Worm (Caenorhabditis elegans): ENCODE data around the gene F53A9.6.

F53A9.6 gene

DNA sequence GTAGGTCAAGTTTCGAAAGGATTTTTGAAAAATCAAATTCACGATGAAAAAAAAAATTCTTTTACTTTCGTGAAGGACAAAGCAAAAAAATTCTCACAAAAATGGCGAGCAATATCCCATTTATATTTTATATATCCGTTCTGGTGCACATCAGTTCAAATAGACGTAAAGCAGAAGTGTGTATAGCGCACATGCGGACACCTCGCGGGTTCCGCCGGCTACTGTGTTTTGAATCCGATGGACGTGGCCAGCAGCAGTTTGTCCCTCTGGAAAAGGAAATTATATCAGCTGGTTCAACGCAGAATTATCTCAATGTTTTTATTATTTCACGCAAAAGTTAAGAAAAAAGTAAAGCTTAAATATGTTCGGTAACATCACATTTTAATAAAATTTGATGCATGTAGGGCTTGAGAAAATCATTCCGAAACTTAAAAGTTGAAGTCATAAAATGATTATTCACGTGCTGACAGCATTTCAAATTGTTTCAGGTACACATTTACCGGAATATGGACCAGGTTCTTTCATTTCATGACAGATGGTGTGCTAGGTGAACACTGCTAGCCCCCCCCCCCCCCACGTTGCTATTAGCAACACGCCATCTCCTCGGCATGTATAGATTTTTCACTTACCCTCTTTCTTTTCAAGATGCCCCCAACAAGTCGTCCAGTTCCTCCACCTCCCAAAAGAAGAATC, 9.8 kb downstream of the F53A9.6 start, which contains the start of gene jbts-14:
Gene jbts-14 (plus strand): TSS at position 643 of the 693 bp plus-strand sequence.
- TF ChIP-seq flt-1 (GFP tag; IDR thresholded peaks at IDR 0.05), result no peak
- no peak for TF ChIP-seq ceh-13 (GFP tag; optimal IDR thresholded peaks at IDR 0.05)
- TF ChIP-seq ama-1 (optimal IDR thresholded peaks at IDR 0.05), result no peak
- no peak for TF ChIP-seq aly-1 (tag; optimal IDR thresholded peaks at IDR 0.05)
- no peak for TF ChIP-seq tbx-11 (GFP tag; IDR thresholded peaks at IDR 0.05)
- TF ChIP-seq ceh-36 (tag; optimal IDR thresholded peaks at IDR 0.05), result no peak
- TF ChIP-seq pes-1 (GFP tag; IDR thresholded peaks at IDR 0.05), result no peak
- TF ChIP-seq tbx-37 (GFP tag; conservative IDR thresholded peaks at IDR 0.05), result no peak

DNA sequence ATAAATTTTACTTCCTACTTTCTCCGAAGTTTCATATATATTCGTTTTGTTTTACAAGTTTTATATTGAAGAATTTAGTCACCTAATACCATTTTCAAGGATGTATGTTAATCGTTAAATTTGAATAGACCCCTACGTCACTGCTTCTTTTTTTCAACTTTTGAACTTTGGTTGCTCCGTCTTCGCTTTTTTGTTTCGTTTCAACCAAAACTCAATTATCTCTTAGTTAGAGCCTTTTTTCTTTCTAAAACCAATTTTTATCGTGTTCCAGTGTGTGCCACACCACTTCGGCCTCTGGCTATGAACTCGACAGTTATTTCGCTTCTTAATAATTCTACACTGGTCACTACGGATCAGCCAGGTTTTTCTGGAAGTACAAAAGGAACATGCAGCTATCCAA, 16.1 kb downstream of the F53A9.6 start, which contains the start of gene frpr-8:
Gene frpr-8 (plus strand): TSS at position 301 of the 400 bp plus-strand sequence.
- TF ChIP-seq hnd-1 (tag; optimal IDR thresholded peaks at IDR 0.05) (no peak), tbx-11 (GFP tag; IDR thresholded peaks at IDR 0.05) (no peak), B0310.2 (tag; optimal IDR thresholded peaks at IDR 0.05) (no peak), tbx-37 (GFP tag; conservative IDR thresholded peaks at IDR 0.05) (no peak), ama-1 (optimal IDR thresholded peaks at IDR 0.05) (no peak), ets-7 (tag; optimal IDR thresholded peaks at IDR 0.05) (no peak), flt-1 (GFP tag; IDR thresholded peaks at IDR 0.05) (no peak), tra-4 (tag; optimal IDR thresholded peaks at IDR 0.05) (no peak), F13C5.2 (tag; optimal IDR thresholded peaks at IDR 0.05) (no peak)

DNA sequence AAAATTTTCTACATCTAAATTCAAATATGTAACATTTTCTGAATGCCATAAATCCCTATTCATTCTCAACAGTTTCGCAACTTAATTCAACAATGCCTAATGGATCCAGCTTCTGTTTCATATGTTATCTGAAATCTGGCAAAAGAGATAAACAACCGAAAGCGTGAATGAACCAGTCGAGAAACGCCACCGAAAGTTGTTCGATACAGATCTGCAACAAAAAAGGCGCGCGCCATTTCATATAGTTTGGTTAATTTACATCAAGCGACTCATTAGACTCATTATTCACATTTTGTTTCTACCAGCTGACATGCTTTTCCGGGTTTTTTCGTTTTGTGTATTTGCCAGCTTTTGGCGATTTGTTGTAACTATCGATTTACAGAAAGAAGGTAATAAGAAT, 32.0 kb downstream of the F53A9.6 start, which contains the start of gene K09E2.1:
Gene K09E2.1 (plus strand): TSS at position 301 of the 400 bp plus-strand sequence.
- no peak for TF ChIP-seq ceh-13 (GFP tag; optimal IDR thresholded peaks at IDR 0.05)
- no peak for TF ChIP-seq hmg-4 (GFP tag; optimal IDR thresholded peaks at IDR 0.05)
- no peak for TF ChIP-seq flt-1 (GFP tag; IDR thresholded peaks at IDR 0.05)
- no peak for TF ChIP-seq pes-1 (GFP tag; IDR thresholded peaks at IDR 0.05)
- no peak for TF ChIP-seq ceh-36 (tag; optimal IDR thresholded peaks at IDR 0.05)
- TF ChIP-seq scrt-1 (GFP tag; IDR thresholded peaks at IDR 0.05), result no peak
- TF ChIP-seq ets-7 (tag; optimal IDR thresholded peaks at IDR 0.05), result no peak
- no peak for TF ChIP-seq aly-1 (tag; optimal IDR thresholded peaks at IDR 0.05)

- no peak for TF ChIP-seq F13C5.2 (tag; optimal IDR thresholded peaks at IDR 0.05)
- TF ChIP-seq aly-1 (tag; optimal IDR thresholded peaks at IDR 0.05), result no peak
- TF ChIP-seq tbx-11 (GFP tag; IDR thresholded peaks at IDR 0.05), result no peak
- TF ChIP-seq ets-7 (tag; optimal IDR thresholded peaks at IDR 0.05), result no peak
These were observed 35.7 kb downstream of the F53A9.6 start for ce11 chrX:8677873-8678272.

DNA sequence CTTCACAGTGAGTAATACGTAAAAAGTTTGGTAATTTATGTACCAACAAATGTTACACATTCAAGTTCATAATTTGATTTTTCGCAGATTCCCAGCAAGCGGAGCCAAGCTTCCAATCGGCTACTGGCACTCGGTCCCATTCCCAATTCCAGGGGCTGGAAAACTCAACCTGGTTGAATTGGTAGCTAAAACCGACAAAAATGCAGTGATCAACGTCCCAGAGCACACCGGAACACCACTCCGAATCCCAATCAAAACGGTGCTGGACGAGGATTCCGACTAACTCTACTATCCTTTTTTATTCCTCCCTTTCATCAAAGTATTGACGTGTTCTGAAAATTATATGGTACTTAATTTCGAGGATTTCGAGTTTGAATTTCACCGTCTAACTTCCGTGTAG, 36.3 kb downstream of the F53A9.6 start:
- TF ChIP-seq hmg-4 (GFP tag; optimal IDR thresholded peaks at IDR 0.05), result no peak
- no peak for TF ChIP-seq flt-1 (GFP tag; IDR thresholded peaks at IDR 0.05)
- no peak for TF ChIP-seq sea-1 (GFP tag; conservative IDR thresholded peaks at IDR 0.05)
- TF ChIP-seq B0310.2 (tag; optimal IDR thresholded peaks at IDR 0.05), result no peak
- TF ChIP-seq ceh-36 (tag; optimal IDR thresholded peaks at IDR 0.05), result no peak
- TF ChIP-seq scrt-1 (GFP tag; IDR thresholded peaks at IDR 0.05), result no peak
- no peak for TF ChIP-seq F13C5.2 (tag; optimal IDR thresholded peaks at IDR 0.05)
- TF ChIP-seq pes-1 (GFP tag; IDR thresholded peaks at IDR 0.05), result no peak
- TF ChIP-seq tbx-37 (GFP tag; conservative IDR thresholded peaks at IDR 0.05), result no peak
- TF ChIP-seq tra-4 (tag; optimal IDR thresholded peaks at IDR 0.05), result no peak

DNA sequence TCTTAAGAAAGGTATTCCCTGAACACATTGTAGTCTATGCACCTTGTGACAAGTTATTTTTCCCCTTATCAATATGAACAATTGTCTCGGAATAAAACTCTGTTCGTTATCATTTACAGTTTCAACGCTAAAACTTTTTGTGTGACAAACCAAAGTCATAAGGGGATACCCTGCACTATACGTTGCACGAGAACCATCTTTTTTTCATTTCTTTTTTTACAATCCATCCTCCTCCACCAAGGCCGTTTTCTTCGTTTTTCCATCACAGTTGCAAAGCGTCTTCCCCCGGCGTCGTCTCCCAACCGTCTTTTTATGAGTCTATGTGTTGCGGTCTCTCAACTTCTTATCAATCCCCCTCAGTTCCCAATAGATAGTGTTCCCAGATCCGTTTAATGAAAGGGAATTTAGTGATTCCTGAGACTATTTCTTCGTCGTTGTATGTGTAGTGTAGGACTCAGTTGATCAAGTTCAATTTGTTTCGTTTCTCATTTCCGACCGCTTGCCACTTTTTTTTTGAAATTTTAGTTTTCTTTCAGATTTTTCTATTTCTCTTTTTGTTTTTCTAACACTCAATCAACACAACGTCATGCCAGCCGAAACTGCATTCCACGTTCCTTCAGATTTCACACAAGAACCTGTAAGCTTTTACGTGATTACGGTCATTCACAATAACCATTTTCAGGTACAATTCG, 37.4 kb downstream of the F53A9.6 start:
- TF ChIP-seq ceh-36 (tag; optimal IDR thresholded peaks at IDR 0.05) (no peak), hmbx-1 (tag; optimal IDR thresholded peaks at IDR 0.05) (no peak), tra-4 (tag; optimal IDR thresholded peaks at IDR 0.05) (no peak), B0310.2 (tag; optimal IDR thresholded peaks at IDR 0.05) (no peak), pes-1 (GFP tag; IDR thresholded peaks at IDR 0.05) (no peak), scrt-1 (GFP tag; IDR thresholded peaks at IDR 0.05) (no peak), ets-7 (tag; optimal IDR thresholded peaks at IDR 0.05) (no peak), F13C5.2 (tag; optimal IDR thresholded peaks at IDR 0.05) (no peak), flt-1 (GFP tag; IDR thresholded peaks at IDR 0.05) (no peak), tbx-11 (GFP tag; IDR thresholded peaks at IDR 0.05) (no peak), ceh-13 (GFP tag; optimal IDR thresholded peaks at IDR 0.05) (no peak), sea-1 (GFP tag; conservative IDR thresholded peaks at IDR 0.05) (no peak), ama-1 (optimal IDR thresholded peaks at IDR 0.05) (no peak), tbx-37 (GFP tag; conservative IDR thresholded peaks at IDR 0.05) (no peak), hnd-1 (tag; optimal IDR thresholded peaks at IDR 0.05) (no peak), aly-1 (tag; optimal IDR thresholded peaks at IDR 0.05) (no peak), hmg-4 (GFP tag; optimal IDR thresholded peaks at IDR 0.05) (no peak)

ce11 chrX:8675151-8675550, 38.5 kb downstream of the F53A9.6 start:
- no peak for TF ChIP-seq scrt-1 (GFP tag; IDR thresholded peaks at IDR 0.05)
- no peak for TF ChIP-seq tbx-37 (GFP tag; conservative IDR thresholded peaks at IDR 0.05)

DNA sequence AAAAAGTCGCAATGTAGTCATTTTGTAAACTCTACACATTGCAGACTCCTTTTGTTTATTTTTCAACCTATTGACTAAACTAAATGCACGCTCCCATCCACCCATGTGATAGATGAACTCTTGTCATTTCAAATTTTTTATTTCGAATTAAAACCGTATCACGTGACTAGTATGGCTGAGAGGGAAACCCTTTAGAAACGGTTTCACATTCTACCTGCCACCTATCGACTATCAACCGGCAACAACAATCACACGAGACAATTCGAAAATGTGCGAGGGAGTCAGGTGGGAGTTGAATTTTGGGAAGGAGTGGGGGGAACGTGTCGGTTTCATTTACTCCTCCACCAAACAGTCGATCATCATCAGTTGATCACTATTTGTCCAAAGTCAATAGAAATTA, 39.1 kb downstream of the F53A9.6 start:
- TF ChIP-seq ceh-36 (tag; optimal IDR thresholded peaks at IDR 0.05) (no peak), tbx-11 (GFP tag; IDR thresholded peaks at IDR 0.05) (no peak), F13C5.2 (tag; optimal IDR thresholded peaks at IDR 0.05) (no peak)

Data from whole organism, early embryonic.